Worm (Caenorhabditis elegans): ENCODE measurements around the gene C09B8.8.

C09B8.8 gene

DNA sequence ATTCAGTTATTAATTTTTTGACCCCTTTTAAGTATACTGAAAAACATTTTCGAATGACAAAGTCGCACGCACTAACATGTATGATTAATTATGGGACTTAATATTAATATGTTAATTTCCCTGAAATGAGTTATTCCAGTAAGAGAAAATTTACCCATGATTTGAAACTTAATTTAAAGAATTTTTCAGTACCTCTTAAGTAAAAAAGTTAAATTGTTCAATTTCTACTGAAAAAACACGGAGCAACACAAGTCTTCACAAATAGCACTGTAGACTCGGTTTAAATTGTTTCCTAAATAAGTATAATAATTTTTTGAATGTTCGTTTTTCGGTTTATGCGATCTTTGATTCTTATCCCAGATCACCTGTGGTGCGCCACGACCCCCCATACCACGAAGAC, 12.8 kb upstream of the C09B8.8 start:
- TF ChIP-seq unc-62 (GFP tag; optimal IDR thresholded peaks at IDR 0.05): no peak

- TF ChIP-seq unc-62 (GFP tag; optimal IDR thresholded peaks at IDR 0.05): no peak
These were observed 11.4 kb upstream of the C09B8.8 start, which contains the start of gene sups-1 for ce11 chrX:6003853-6004252. Gene sups-1 (plus strand): TSS chrX:6004153.

DNA sequence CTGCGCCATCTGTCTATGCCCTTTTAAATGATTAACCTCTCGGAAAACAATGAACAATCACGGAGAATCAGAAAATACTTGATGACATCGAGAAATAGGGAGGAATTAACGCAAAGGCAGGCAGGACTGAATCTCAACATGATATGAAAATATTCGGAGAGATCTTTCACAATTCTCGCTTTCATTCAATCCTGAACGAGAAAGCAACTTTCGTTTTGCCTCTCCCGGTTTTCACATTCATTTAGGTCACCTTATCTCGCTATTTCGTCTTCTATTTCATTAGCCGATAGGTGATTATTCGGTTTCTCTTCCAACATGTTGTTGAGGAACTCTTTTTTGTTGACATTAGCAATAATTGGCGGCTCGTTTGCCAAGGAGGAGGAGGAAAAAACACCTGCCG, 11.0 kb upstream of the C09B8.8 start:
- no peak for TF ChIP-seq unc-62 (GFP tag; optimal IDR thresholded peaks at IDR 0.05)

ce11 chrX:6010573-6010972, 4.7 kb upstream of the C09B8.8 start, which contains the start of gene C09B8.3:
Gene C09B8.3 (minus strand): TSS chrX:6010673.
- TF ChIP-seq unc-62 (GFP tag; optimal IDR thresholded peaks at IDR 0.05): no peak

DNA sequence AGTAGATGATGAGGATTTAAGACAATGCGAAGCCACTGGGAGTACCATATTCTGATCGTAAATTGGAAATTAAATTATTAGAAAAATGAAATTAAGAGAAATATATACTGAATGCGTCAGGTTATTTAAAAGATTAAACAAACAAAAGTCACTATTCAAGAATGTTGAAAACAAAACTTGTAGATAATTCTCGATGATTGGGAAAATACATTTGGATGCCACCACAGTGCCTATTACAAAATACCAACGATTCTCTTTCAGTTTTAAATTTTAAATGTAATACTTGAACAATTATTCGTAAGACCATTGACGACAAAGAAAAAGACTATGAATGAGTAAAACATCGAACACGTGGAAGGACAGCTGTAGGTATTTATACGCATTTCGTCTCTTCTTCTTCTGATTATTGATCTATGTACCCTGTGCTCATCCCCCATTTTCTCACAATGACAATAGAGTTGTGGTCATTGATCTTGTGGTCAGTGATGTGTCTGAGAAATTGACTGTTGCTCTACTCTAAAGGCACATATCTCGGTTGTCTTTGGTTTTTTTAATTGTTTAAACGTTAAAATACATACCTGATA, 4.7 kb downstream of the C09B8.8 start, which contains the start of gene C09B8.4:
Gene C09B8.4, minus strand, starts transcription at position 51 of the 584 bp plus-strand sequence.
- no peak for TF ChIP-seq unc-62 (GFP tag; optimal IDR thresholded peaks at IDR 0.05)

DNA sequence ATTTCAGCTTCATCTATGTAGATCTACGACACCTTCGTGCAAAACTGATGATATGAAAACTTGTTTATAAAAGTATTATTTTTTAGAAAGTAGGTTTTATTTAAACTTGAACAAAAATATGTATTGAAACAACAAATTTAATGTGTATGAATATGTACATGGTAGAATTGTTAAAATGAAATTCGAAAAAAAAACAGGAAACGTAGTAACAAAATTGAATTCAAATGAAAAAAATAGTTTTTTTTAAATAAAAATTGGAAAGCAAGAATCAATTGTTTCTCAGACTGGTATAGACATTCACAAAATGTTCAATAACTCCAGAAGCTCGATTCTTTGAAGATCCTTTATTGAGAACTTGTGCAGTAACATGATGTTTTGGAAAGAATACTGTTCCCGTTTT, 5.5 kb downstream of the C09B8.8 start:
- TF ChIP-seq unc-62 (GFP tag; optimal IDR thresholded peaks at IDR 0.05): no peak

DNA sequence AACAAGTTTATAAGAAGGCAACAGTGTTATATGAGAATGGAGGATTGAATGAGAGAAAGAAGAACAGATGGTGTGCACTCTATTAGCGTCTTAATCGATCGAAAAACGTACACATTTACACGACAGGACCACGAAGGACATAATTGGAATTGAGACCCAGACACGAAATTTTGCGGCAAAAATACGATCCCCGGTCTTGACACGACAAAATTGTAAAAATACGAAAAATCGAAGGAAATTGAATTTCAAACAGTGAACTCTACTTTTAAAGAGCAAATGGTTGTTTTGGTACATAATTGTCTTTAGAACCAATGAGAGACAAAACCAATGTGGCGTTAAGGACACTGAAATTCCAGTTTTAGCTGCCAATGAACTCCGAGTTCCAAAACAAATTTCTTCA, 7.2 kb downstream of the C09B8.8 start, which contains the start of gene lelo-3:
Gene lelo-3, minus strand, starts transcription at position 101 of the 400 bp plus-strand sequence.
- no peak for TF ChIP-seq unc-62 (GFP tag; optimal IDR thresholded peaks at IDR 0.05)

ce11 chrX:6024977-6025376, 9.7 kb downstream of the C09B8.8 start:
- TF ChIP-seq unc-62 (GFP tag; optimal IDR thresholded peaks at IDR 0.05): no peak

- no peak for TF ChIP-seq unc-62 (GFP tag; optimal IDR thresholded peaks at IDR 0.05)
These were observed 11.6 kb downstream of the C09B8.8 start for ce11 chrX:6026732-6027528.

- no peak for TF ChIP-seq unc-62 (GFP tag; optimal IDR thresholded peaks at IDR 0.05)
These were observed 13.8 kb downstream of the C09B8.8 start for ce11 chrX:6029075-6029474.

ce11 chrX:6031169-6031568, 15.9 kb downstream of the C09B8.8 start, which contains the start of gene ipp-5:
Gene ipp-5 (plus strand): TSS chrX:6031469.
- no peak for TF ChIP-seq unc-62 (GFP tag; optimal IDR thresholded peaks at IDR 0.05)

DNA sequence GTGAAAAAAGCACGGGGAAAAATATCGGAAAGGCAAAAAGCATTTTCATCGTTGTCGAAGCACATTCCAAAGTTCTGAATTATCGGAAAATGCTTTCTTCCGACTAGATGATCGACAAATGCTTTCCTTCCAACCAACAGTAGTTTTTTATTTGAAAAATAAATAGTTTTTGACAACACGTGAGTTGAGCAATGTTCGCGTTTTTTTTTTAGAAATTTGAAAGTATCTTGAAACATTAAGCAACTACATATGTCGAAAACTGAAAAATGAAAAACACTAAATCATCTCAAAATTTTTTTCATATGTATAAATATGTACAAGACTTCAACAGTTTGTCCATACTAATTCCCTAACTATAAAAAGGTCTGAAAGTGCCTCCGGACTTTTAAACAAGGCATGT, 24.3 kb downstream of the C09B8.8 start, which contains the start of gene hsp-25:
Gene hsp-25, minus strand, starts transcription at position 101 of the 400 bp plus-strand sequence.
- no peak for TF ChIP-seq unc-62 (GFP tag; optimal IDR thresholded peaks at IDR 0.05)

DNA sequence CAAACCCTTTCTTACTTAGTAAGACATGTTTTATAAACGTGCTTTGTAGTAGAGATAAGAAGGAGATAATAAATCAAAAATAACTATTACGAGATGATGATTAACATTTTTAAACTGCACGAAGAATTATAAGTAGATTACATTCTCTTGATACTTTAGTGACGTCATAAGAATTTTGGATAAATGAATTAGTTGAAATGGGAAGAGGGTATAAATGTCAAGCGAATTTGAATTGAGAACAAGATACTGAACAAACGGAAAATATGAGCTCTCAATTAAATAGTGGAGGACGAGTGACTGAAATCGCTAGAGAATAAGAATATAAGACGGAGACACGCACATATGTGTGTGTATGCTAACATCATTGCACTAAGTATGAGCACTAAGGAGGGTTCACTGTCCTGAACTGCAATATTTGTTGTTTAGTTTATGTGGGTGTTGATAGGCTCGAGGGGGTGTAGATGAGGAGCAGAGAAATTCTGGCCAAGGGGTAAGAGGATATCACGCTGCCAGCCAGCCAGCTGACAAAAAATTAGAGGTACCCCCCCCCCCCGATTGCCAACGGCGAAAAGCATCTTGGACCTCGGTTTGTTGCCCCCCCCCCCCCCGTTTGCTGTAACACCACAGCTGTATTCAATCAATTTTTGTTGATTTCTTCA, 25.3 kb downstream of the C09B8.8 start:
- TF ChIP-seq unc-62 (GFP tag; optimal IDR thresholded peaks at IDR 0.05): no peak

DNA sequence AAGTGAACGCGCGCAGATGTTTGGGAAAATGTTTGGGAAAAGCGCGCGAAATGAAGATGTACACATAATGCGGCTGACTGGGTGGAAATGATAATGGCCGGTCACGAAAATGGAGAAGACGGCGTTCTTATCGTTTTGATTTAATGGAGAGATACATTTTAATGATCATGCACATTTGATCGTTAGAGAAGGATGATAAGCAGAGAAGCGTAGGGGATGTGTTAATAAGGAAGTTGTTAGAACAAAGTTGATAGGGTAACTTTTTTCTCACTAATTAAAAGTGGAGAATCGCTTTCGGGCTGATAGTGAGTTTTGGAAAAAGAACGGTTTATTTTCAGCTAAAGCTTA, 25.8 kb downstream of the C09B8.8 start:
- no peak for TF ChIP-seq unc-62 (GFP tag; optimal IDR thresholded peaks at IDR 0.05)

ce11 chrX:6041995-6042481, 26.7 kb downstream of the C09B8.8 start:
- TF ChIP-seq unc-62 (GFP tag; optimal IDR thresholded peaks at IDR 0.05): no peak

DNA sequence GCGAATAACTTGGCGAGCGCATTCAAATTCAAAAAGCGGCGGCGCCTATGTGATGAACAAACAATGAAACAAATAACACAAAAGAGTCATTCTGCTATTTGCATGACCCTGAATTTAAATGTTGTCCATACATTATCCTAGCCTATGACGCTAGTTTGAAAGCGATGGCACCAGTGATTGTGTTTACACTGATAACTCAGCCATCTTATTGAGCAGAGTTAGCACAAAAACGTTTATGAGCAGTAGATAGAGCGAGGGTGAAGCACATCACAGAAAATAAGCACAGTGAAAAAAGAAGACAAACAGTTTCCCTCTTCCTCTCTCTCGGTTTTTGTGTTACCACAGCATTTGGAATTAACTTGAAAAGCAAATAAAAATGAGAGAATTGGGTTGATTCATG, 28.0 kb downstream of the C09B8.8 start:
- TF ChIP-seq unc-62 (GFP tag; optimal IDR thresholded peaks at IDR 0.05): no peak
